Worm (Caenorhabditis elegans) whole organism, L1 larva: ENCODE measurements around the gene C53B7.3.
A peak's percentile ranks its signal among the peaks of the same experiment; 100 is the strongest.

Source experiments
- C16A3.4 ChIP-seq: fragments of 150-350 bp; optimal IDR thresholded peaks from 2 replicates; lab custom pipeline; 2014; ENCODE audit warnings: missing biosample characterization, missing genetic modification characterization
- blmp-1 ChIP-seq: fragments of 150-350 bp; optimal IDR thresholded peaks from 2 replicates; lab custom pipeline; 2014; ENCODE audit warnings: missing biosample characterization, missing genetic modification characterization
- ceh-63 ChIP-seq: fragments of 200-800 bp; sonication (Bioruptor generic); optimal IDR thresholded peaks from 2 replicates; lab custom pipeline; 2018; ENCODE audit warnings: mild to moderate bottlenecking, missing genetic modification characterization, missing compliant biosample characterization
- ces-1 ChIP-seq: fragments of 150-350 bp; optimal IDR thresholded peaks from 2 replicates; lab custom pipeline; 2014; ENCODE audit warnings: missing biosample characterization, missing genetic modification reagents, missing genetic modification characterization
- dsc-1 ChIP-seq: sonication (generic microtip); optimal IDR thresholded peaks from 2 replicates; lab custom pipeline; 2016; ENCODE audit warnings: mild to moderate bottlenecking, missing genetic modification characterization, missing compliant biosample characterization
- efl-1 ChIP-seq, 4 experiments: fragments of 150-350 bp; optimal IDR thresholded peaks in 3 of 4; peaks in 1 of 4; 1 replicate in 1 of 4; 2 replicates in 3 of 4; lab custom pipeline; 2014; ENCODE audit warnings: missing biosample characterization in 2 of 4, missing genetic modification characterization in 2 of 4, missing genetic modification reagents in 2 of 4
- efl-3 ChIP-seq: fragments of 200-800 bp; sonication (Bioruptor generic); optimal IDR thresholded peaks from 2 replicates; lab custom pipeline; 2018; ENCODE audit warnings: mild to moderate bottlenecking, missing genetic modification characterization, missing compliant biosample characterization
- elt-2 ChIP-seq: sonication (generic microtip); optimal IDR thresholded peaks from 2 replicates; lab custom pipeline; 2016; ENCODE audit warnings: missing genetic modification characterization, mild to moderate bottlenecking, inconsistent platforms, missing compliant biosample characterization, missing genetic modification reagents
- elt-3 ChIP-seq, 6 experiments: fragments of 150-350 bp in 1 of 6; sonication (generic microtip); optimal IDR thresholded peaks; 2 replicates each; lab custom pipeline; 2017 to 2018; ENCODE audit warnings: missing biosample characterization in 6 of 6, missing genetic modification characterization in 6 of 6, inconsistent platforms in 1 of 6
- fkh-4 ChIP-seq: sonication (generic microtip); optimal IDR thresholded peaks from 2 replicates; lab custom pipeline; 2016; ENCODE audit warnings: missing compliant biosample characterization, missing genetic modification characterization, borderline replicate concordance
- fkh-8 ChIP-seq: sonication (generic microtip); optimal IDR thresholded peaks from 2 replicates; lab custom pipeline; 2016; ENCODE audit warnings: mild to moderate bottlenecking, missing genetic modification characterization, missing compliant biosample characterization
- fos-1 ChIP-seq: fragments of 150-350 bp; optimal IDR thresholded peaks from 2 replicates; lab custom pipeline; 2014; ENCODE audit warnings: missing biosample characterization, missing genetic modification characterization
- hlh-17 ChIP-seq: fragments of 200-800 bp; sonication (Bioruptor generic); optimal IDR thresholded peaks from 2 replicates; lab custom pipeline; 2018; ENCODE audit warnings: missing genetic modification characterization, mild to moderate bottlenecking, missing compliant biosample characterization, moderate library complexity, borderline replicate concordance
- irx-1 ChIP-seq: sonication (generic microtip); optimal IDR thresholded peaks from 2 replicates; lab custom pipeline; 2016; ENCODE audit warnings: missing genetic modification characterization, missing compliant biosample characterization
- isw-1 ChIP-seq: fragments of 200-800 bp; sonication (Bioruptor generic); IDR thresholded peaks from 2 replicates; pipeline ENCODE4 v1.3.6; 2022; ENCODE audit warnings: missing genetic modification characterization, missing compliant biosample characterization
- jun-1 ChIP-seq: fragments of 150-350 bp; optimal IDR thresholded peaks from 2 replicates; lab custom pipeline; 2014; ENCODE audit warnings: missing biosample characterization, missing genetic modification reagents, missing genetic modification characterization
- lin-13 ChIP-seq: fragments of 150-350 bp; optimal IDR thresholded peaks from 2 replicates; lab custom pipeline; 2014; ENCODE audit warnings: missing biosample characterization, missing genetic modification reagents, missing genetic modification characterization
- lin-14 ChIP-seq: fragments of 200-800 bp; sonication (Bioruptor generic); optimal IDR thresholded peaks from 2 replicates; lab custom pipeline; 2018; ENCODE audit warnings: mild to moderate bottlenecking, missing genetic modification characterization, moderate library complexity, missing compliant biosample characterization
- lin-15B ChIP-seq: fragments of 150-350 bp; sonication (generic microtip); optimal IDR thresholded peaks from 3 replicates; lab custom pipeline; 2014; ENCODE audit warnings: missing biosample characterization, missing genetic modification characterization
- lin-35 ChIP-seq, 2 experiments: fragments of 150-350 bp; optimal IDR thresholded peaks; 2 replicates each; lab custom pipeline; 2014; ENCODE audit warnings: missing biosample characterization in 2 of 2, missing genetic modification characterization in 2 of 2, missing genetic modification reagents in 2 of 2
- lin-39 ChIP-seq: fragments of 150-350 bp; optimal IDR thresholded peaks from 2 replicates; lab custom pipeline; 2014; ENCODE audit warnings: missing biosample characterization, missing genetic modification reagents, missing genetic modification characterization
- lir-3 ChIP-seq: sonication (generic microtip); optimal IDR thresholded peaks from 2 replicates; lab custom pipeline; 2016; ENCODE audit warnings: mild to moderate bottlenecking, missing genetic modification characterization, moderate library complexity, missing compliant biosample characterization; ENCODE audit not compliant: poor library complexity
- lsy-2 ChIP-seq, 2 experiments: fragments of 150-350 bp; optimal IDR thresholded peaks; 2 replicates each; lab custom pipeline; 2014; ENCODE audit warnings: missing biosample characterization in 2 of 2, missing genetic modification characterization in 2 of 2
- mab-9 ChIP-seq: fragments of 200-800 bp; sonication (Bioruptor generic); IDR thresholded peaks from 2 replicates; pipeline ENCODE4 v1.3.6; 2022; ENCODE audit warnings: missing genetic modification reagents, missing genetic modification characterization, missing compliant biosample characterization
- mdl-1 ChIP-seq, 2 experiments: fragments of 150-350 bp; optimal IDR thresholded peaks; 2 replicates each; lab custom pipeline; 2014 to 2017; ENCODE audit warnings: missing biosample characterization in 2 of 2, missing genetic modification characterization in 2 of 2, inconsistent platforms in 1 of 2
- mef-2 ChIP-seq: fragments of 150-350 bp; optimal IDR thresholded peaks from 2 replicates; lab custom pipeline; 2014; ENCODE audit warnings: missing biosample characterization, missing genetic modification characterization
- mep-1 ChIP-seq: fragments of 150-350 bp; optimal IDR thresholded peaks from 2 replicates; lab custom pipeline; 2014; ENCODE audit warnings: missing biosample characterization, missing genetic modification characterization
- nhr-20 ChIP-seq: sonication (generic microtip); optimal IDR thresholded peaks from 2 replicates; lab custom pipeline; 2016; ENCODE audit warnings: mild to moderate bottlenecking, missing genetic modification characterization, missing compliant biosample characterization
- nhr-28 ChIP-seq: fragments of 150-350 bp; optimal IDR thresholded peaks from 2 replicates; lab custom pipeline; 2014; ENCODE audit warnings: missing biosample characterization, missing genetic modification characterization
- nhr-47 ChIP-seq: sonication (generic microtip); optimal IDR thresholded peaks from 2 replicates; lab custom pipeline; 2016; ENCODE audit warnings: mild to moderate bottlenecking, missing genetic modification characterization, moderate library complexity, missing compliant biosample characterization
- nhr-76 ChIP-seq: sonication (generic microtip); optimal IDR thresholded peaks from 2 replicates; lab custom pipeline; 2017; ENCODE audit warnings: missing biosample characterization, missing genetic modification characterization
- nhr-84 ChIP-seq: sonication (generic microtip); optimal IDR thresholded peaks from 2 replicates; lab custom pipeline; 2017; ENCODE audit warnings: missing biosample characterization, missing genetic modification characterization
- nhr-85 ChIP-seq: sonication (generic microtip); peaks from one replicate; lab custom pipeline; 2016; ENCODE audit warnings: missing genetic modification characterization, inconsistent platforms, missing compliant biosample characterization
- pag-3 ChIP-seq: sonication (generic microtip); optimal IDR thresholded peaks from 2 replicates; lab custom pipeline; 2017; ENCODE audit warnings: missing genetic modification characterization, mild to moderate bottlenecking, missing compliant biosample characterization, antibody characterized with exemption, borderline replicate concordance; ENCODE audit not compliant: insufficient read depth
- rnt-1 ChIP-seq: sonication (generic microtip); optimal IDR thresholded peaks from 2 replicates; lab custom pipeline; 2016; ENCODE audit warnings: mild to moderate bottlenecking, missing genetic modification characterization, moderate library complexity, missing compliant biosample characterization
- sox-4 ChIP-seq: sonication (generic microtip); optimal IDR thresholded peaks from 2 replicates; lab custom pipeline; 2016; ENCODE audit warnings: missing genetic modification characterization, missing compliant biosample characterization
- swsn-7 ChIP-seq: sonication (generic microtip); optimal IDR thresholded peaks from 2 replicates; lab custom pipeline; 2016; ENCODE audit warnings: missing genetic modification characterization, missing compliant biosample characterization
- tbx-2 ChIP-seq: sonication (generic microtip); optimal IDR thresholded peaks from 2 replicates; lab custom pipeline; 2016; ENCODE audit warnings: missing genetic modification characterization, missing compliant biosample characterization
- tlp-1 ChIP-seq: fragments of 150-350 bp; optimal IDR thresholded peaks from 2 replicates; lab custom pipeline; 2014; ENCODE audit warnings: missing biosample characterization, missing genetic modification characterization
- unc-130 ChIP-seq: fragments of 150-350 bp; optimal IDR thresholded peaks from 2 replicates; lab custom pipeline; 2017; ENCODE audit warnings: missing biosample characterization, missing genetic modification characterization, inconsistent platforms
- unc-30 ChIP-seq: sonication (generic microtip); optimal IDR thresholded peaks from 2 replicates; lab custom pipeline; 2017; ENCODE audit warnings: missing biosample characterization, missing genetic modification characterization
- unc-86 ChIP-seq: sonication (generic microtip); optimal IDR thresholded peaks from 2 replicates; lab custom pipeline; 2016; ENCODE audit warnings: missing genetic modification characterization, missing compliant biosample characterization
- vab-15 ChIP-seq: sonication (generic microtip); optimal IDR thresholded peaks from 2 replicates; lab custom pipeline; 2017; ENCODE audit warnings: missing genotype, mild to moderate bottlenecking, missing genetic modification characterization, missing compliant biosample characterization
- zip-4 ChIP-seq: fragments of 200-800 bp; sonication (Bioruptor generic); optimal IDR thresholded peaks from 2 replicates; lab custom pipeline; 2018; ENCODE audit warnings: mild to moderate bottlenecking, missing genetic modification characterization, moderate library complexity, missing compliant biosample characterization
- ztf-11 ChIP-seq, 2 experiments: sonication (generic microtip); optimal IDR thresholded peaks; 2 replicates each; lab custom pipeline; 2016 to 2017; ENCODE audit warnings: missing genetic modification characterization in 2 of 2, missing biosample characterization in 1 of 2, missing compliant biosample characterization in 1 of 2

C53B7.3 gene

DNA sequence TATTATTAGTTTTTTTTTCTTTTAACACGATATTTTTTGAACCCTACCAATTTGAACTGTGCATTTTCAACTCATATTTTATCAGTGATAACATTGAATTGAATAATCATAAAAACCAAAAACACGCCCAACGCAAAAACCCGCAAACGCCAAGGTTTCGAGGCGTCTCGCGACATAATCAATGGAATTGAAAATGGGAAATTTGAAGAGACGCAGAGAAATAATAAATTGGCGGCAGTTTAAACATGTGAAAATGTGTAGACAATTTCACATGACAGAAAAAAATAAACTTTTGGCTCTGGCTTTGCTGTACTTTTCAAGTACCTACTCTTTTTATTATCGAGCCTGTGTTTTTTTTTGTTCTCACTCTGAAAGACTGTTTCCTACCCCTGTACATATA is 39.7 kb upstream of the C53B7.3 start (continued):
- TF ChIP-seq lin-35 (GFP tag; optimal IDR thresholded peaks at IDR 0.05; lab: Kevin White, UChicago) (peak; percentile 94 to 96), elt-2 (tag; lab: Kevin White, UChicago) (peak; percentile 75), nhr-20 (tag; lab: Kevin White, UChicago) (peak; percentile 67), isw-1 (GFP tag; lab: Robert Waterston, UW) (peak; percentile 32; the same call in 1 of the 2 replicates), lir-3 (tag; lab: Kevin White, UChicago) (peak; percentile 39), fkh-4 (tag; lab: Kevin White, UChicago) (no peak), ceh-63 (GFP tag; lab: Kevin White, UChicago) (no peak), jun-1 (peak; percentile 18), fos-1 (tag; lab: Kevin White, UChicago) (no peak), mef-2 (no peak), unc-86 (tag; lab: Kevin White, UChicago) (peak; percentile 41), lin-15B (tag; lab: Kevin White, UChicago) (peak; percentile 12), nhr-84 (no peak), swsn-7 (peak; percentile 54), irx-1 (tag; lab: Kevin White, UChicago) (peak; percentile 17), fkh-8 (no peak), mab-9 (GFP tag; lab: Robert Waterston, UW) (no peak), mdl-1 (tag; optimal IDR thresholded peaks at IDR 0.05; lab: Kevin White, UChicago) (peak in 1 of 2 experiments; percentile 71), pag-3 (tag; lab: Kevin White, UChicago) (no peak), tlp-1 (tag; lab: Kevin White, UChicago) (no peak), zip-4 (GFP tag; lab: Kevin White, UChicago) (no peak), efl-3 (GFP tag; lab: Kevin White, UChicago) (no peak), nhr-85 (peak; percentile 75), ztf-11 (tag; optimal IDR thresholded peaks at IDR 0.05; lab: Kevin White, UChicago) (no peak), lin-13 (GFP tag; lab: Kevin White, UChicago) (peak; percentile 42), rnt-1 (peak; percentile 61), vab-15 (tag; lab: Kevin White, UChicago) (no peak), lin-39 (peak; percentile 46), tbx-2 (tag; lab: Kevin White, UChicago) (peak; percentile 50), ces-1 (GFP tag; lab: Kevin White, UChicago) (no peak)

ce11 chrX:6805427-6805826 is 39.1 kb upstream of the C53B7.3 start:
- no peak for TF ChIP-seq sox-4 (tag; lab: Kevin White, UChicago)
- TF ChIP-seq nhr-47 (tag; lab: Kevin White, UChicago) = peak; percentile 7
- TF ChIP-seq dsc-1 (tag; lab: Kevin White, UChicago) = peak; percentile 73

- TF ChIP-seq efl-1 (optimal IDR thresholded peaks at IDR 0.05; lab: Kevin White, UChicago) (no peak), efl-1 (GFP tag; optimal IDR thresholded peaks at IDR 0.05 in 1 of 2; lab: Kevin White, UChicago) (peak in 1 of 2 experiments; percentile 77), vab-15 (tag; lab: Kevin White, UChicago) (no peak)
These were observed 38.1 kb upstream of the C53B7.3 start, which contains the start of gene atg-2 for ce11 chrX:6806463-6806862. TSS of gene atg-2 (plus strand) at chrX:6806763.

- TF ChIP-seq lin-35 (GFP tag; optimal IDR thresholded peaks at IDR 0.05; lab: Kevin White, UChicago) (peak in 1 of 2 experiments; percentile 64), hlh-17 (GFP tag; lab: Kevin White, UChicago) (no peak), C16A3.4 (peak; percentile 6), lin-14 (GFP tag; lab: Kevin White, UChicago) (peak; percentile 34), efl-1 (optimal IDR thresholded peaks at IDR 0.05; lab: Kevin White, UChicago) (no peak), efl-1 (GFP tag; optimal IDR thresholded peaks at IDR 0.05 in 1 of 2; lab: Kevin White, UChicago) (peak; percentile 6 to 31), nhr-76 (tag; lab: Kevin White, UChicago) (no peak), elt-3 (tag; optimal IDR thresholded peaks at IDR 0.05; lab: Kevin White, UChicago) (peak in 2 of 6 experiments; percentile 10 to 39), nhr-20 (tag; lab: Kevin White, UChicago) (peak; percentile 70), nhr-85 (peak; percentile 40), unc-130 (tag; lab: Kevin White, UChicago) (peak; percentile 77), rnt-1 (peak; percentile 18), zip-4 (GFP tag; lab: Kevin White, UChicago) (no peak), mep-1 (tag; lab: Kevin White, UChicago) (peak; percentile 25), unc-30 (tag; lab: Kevin White, UChicago) (no peak), blmp-1 (peak; percentile 6), lin-15B (tag; lab: Kevin White, UChicago) (no peak), lsy-2 (tag; optimal IDR thresholded peaks at IDR 0.05; lab: Kevin White, UChicago) (peak; percentile 9 to 20), nhr-28 (tag; lab: Kevin White, UChicago) (no peak)
These were observed 37.3 kb upstream of the C53B7.3 start for ce11 chrX:6807137-6807861.
